Fruit fly (Drosophila melanogaster) whole organism, adult: ENCODE measurements around the gene Grasp65.

Experiments
- CG11617 ChIP-seq: fragments of 200-800 bp; sonication (Bioruptor generic); optimal IDR thresholded peaks from 2 replicates; lab custom pipeline; 2017; ENCODE audit warnings: mild to moderate bottlenecking, missing biosample characterization, missing genetic modification reagents, missing genetic modification characterization
- CG12768 ChIP-seq: fragments of 200-800 bp; sonication (Bioruptor generic); optimal IDR thresholded peaks from 2 replicates; lab custom pipeline; 2017; ENCODE audit warnings: missing biosample characterization, missing genetic modification characterization, mild to moderate bottlenecking, moderate library complexity, missing genetic modification reagents
- CG14711 ChIP-seq: fragments of 200-800 bp; sonication (Bioruptor generic); optimal IDR thresholded peaks from 2 replicates; lab custom pipeline; 2018; ENCODE audit warnings: missing biosample characterization, mild to moderate bottlenecking, missing genetic modification characterization, moderate library complexity
- CG1620 ChIP-seq: fragments of 200-800 bp; sonication (Bioruptor generic); optimal IDR thresholded peaks from 2 replicates; lab custom pipeline; 2016; ENCODE audit warnings: missing biosample characterization, missing genetic modification characterization
- CG33017 ChIP-seq: fragments of 200-800 bp; sonication (Bioruptor generic); optimal IDR thresholded peaks from 2 replicates; lab custom pipeline; 2018; ENCODE audit warnings: missing biosample characterization, mild to moderate bottlenecking, missing genetic modification characterization, moderate library complexity
- CG5204 ChIP-seq: fragments of 200-800 bp; sonication (Bioruptor generic); optimal IDR thresholded peaks from 2 replicates; lab custom pipeline; 2016; ENCODE audit warnings: missing biosample characterization, missing genetic modification characterization
- CG7045 ChIP-seq: fragments of 200-800 bp; sonication (Bioruptor generic); optimal IDR thresholded peaks from 2 replicates; lab custom pipeline; 2017; ENCODE audit warnings: missing biosample characterization, mild to moderate bottlenecking, missing genetic modification characterization
- CG7101 ChIP-seq: fragments of 200-800 bp; sonication (Bioruptor generic); optimal IDR thresholded peaks from 2 replicates; lab custom pipeline; 2018; ENCODE audit warnings: missing biosample characterization, mild to moderate bottlenecking, missing genetic modification characterization, moderate library complexity
- Clk ChIP-seq: fragments of 200-800 bp; sonication (Bioruptor generic); optimal IDR thresholded peaks from 2 replicates; lab custom pipeline; 2017; ENCODE audit warnings: missing biosample characterization, missing genetic modification characterization
- Crg-1 ChIP-seq: fragments of 200-800 bp; sonication (Bioruptor generic); optimal IDR thresholded peaks from 2 replicates; lab custom pipeline; 2016; ENCODE audit warnings: missing biosample characterization, missing genetic modification characterization
- Hr96 ChIP-seq: fragments of 200-800 bp; sonication (Bioruptor generic); optimal IDR thresholded peaks from 2 replicates; lab custom pipeline; 2016; ENCODE audit warnings: missing biosample characterization, missing genetic modification characterization
- Mnt ChIP-seq: fragments of 200-800 bp; sonication (Bioruptor generic); optimal IDR thresholded peaks from 2 replicates; lab custom pipeline; 2016; ENCODE audit warnings: missing biosample characterization, mild to moderate bottlenecking, missing genetic modification characterization
- bab1 ChIP-seq: fragments of 200-800 bp; sonication (Bioruptor generic); optimal IDR thresholded peaks from 3 replicates; lab custom pipeline; 2019; ENCODE audit warnings: missing biosample characterization, mild to moderate bottlenecking, missing genetic modification characterization, moderate library complexity
- cic ChIP-seq: fragments of 200-800 bp; sonication (Bioruptor generic); optimal IDR thresholded peaks from 2 replicates; lab custom pipeline; 2017; ENCODE audit warnings: missing biosample characterization, mild to moderate bottlenecking, missing genetic modification characterization, moderate library complexity
- cnc ChIP-seq, 2 experiments: fragments of >200 bp; optimal IDR thresholded peaks; 2 replicates each; lab custom pipeline; 2017
- kay ChIP-seq: fragments of 200-800 bp; sonication (Bioruptor generic); peaks from one replicate; lab custom pipeline; 2016; ENCODE audit warnings: missing biosample characterization, missing genetic modification characterization, borderline replicate concordance
- ovo ChIP-seq: fragments of 200-800 bp; sonication (Bioruptor generic); optimal IDR thresholded peaks from 2 replicates; lab custom pipeline; 2016; ENCODE audit warnings: missing biosample characterization, missing genetic modification characterization
- pad ChIP-seq: fragments of 200-800 bp; sonication (Bioruptor generic); optimal IDR thresholded peaks from 3 replicates; lab custom pipeline; 2017; ENCODE audit warnings: missing biosample characterization, missing genetic modification characterization, mild to moderate bottlenecking, moderate library complexity, missing genetic modification reagents
- tj ChIP-seq: fragments of 200-800 bp; sonication (Bioruptor generic); optimal IDR thresholded peaks from 3 replicates; lab custom pipeline; 2017; ENCODE audit warnings: missing biosample characterization, mild to moderate bottlenecking, missing genetic modification characterization, moderate library complexity
- toe ChIP-seq: fragments of 200-800 bp; sonication (Bioruptor generic); optimal IDR thresholded peaks from 2 replicates; lab custom pipeline; 2016; ENCODE audit warnings: missing biosample characterization, missing genetic modification characterization

Grasp65 gene

DNA sequence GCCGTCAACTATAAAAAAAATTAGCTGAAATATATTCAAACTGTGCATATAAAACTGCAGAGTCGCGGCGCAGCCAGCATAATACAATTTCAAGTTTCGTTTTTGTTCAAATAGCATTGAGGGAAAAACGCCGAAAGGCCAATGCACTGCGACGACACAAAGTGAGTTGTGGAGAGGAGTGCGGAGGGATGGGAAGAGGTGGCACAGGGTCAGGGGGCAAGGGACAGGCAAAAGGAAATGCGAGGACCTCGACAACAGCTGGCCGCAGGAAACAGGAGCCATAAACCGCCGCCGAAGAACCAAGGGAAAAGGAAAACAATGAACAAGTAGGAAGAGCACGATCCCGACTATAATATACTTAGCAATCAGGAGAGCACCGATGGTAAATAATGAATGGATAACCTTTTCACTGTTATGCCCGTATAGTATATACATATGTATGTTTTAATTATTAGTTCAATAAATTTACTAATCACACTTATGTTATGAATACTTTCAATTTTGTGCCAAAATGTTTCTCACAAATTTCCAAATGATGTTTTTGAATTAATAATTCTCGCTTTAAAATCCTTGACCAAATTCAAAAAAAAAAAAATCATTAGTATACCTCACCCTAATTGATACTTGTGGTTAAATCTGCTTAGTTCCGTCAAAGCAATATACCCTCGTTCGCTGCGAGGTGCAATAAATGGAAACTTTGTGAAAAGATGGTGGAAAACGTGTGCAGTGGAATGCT is 26.0 kb upstream of the Grasp65 start:
- no peak for TF ChIP-seq CG14711
- no peak for TF ChIP-seq CG5204
- TF ChIP-seq CG7101 (tag; lab: Kevin White, UChicago), result no peak
- no peak for TF ChIP-seq bab1 (GFP tag; lab: Kevin White, UChicago)
- TF ChIP-seq ovo (GFP tag; lab: Kevin White, UChicago), result no peak
- no peak for TF ChIP-seq toe
- no peak for TF ChIP-seq Hr96 (GFP tag; lab: Kevin White, UChicago)
- no peak for TF ChIP-seq Clk (GFP tag; lab: Kevin White, UChicago)

DNA sequence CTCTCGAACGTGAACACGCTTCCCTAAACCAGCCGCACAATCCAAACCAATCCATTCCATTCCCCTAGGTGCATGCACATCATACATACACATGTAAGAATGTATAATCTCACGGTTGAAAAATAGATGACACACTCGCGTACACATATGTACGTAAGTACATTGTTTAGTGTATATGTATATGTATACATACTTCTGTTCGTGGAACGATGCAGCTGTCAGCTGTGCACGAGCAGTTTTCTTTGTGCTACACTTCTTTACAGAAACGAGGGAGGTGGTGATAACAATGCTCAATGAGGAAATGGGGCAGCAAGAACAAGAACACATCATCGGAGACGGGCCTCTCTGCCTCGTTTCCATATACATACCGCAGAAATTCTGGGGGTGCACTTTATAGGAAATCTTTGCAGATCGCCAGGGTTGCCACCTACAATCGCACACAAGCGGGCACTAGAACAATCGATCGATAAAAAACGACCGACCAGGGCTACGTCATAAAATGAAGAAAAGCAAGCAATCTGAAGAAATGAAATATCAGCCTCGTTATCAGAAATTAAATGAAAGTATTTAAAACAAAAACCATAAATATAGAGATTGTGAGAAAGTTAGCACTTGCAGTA is 25.3 kb upstream of the Grasp65 start:
- peak; percentile 87 for TF ChIP-seq CG14711
- TF ChIP-seq Hr96 (GFP tag; lab: Kevin White, UChicago), result no peak
- peak; percentile 1 for TF ChIP-seq tj (GFP tag; lab: Kevin White, UChicago)
- peak; percentile 55 for TF ChIP-seq Mnt
- no peak for TF ChIP-seq CG33017 (tag; lab: Kevin White, UChicago)
- peak; percentile 47 for TF ChIP-seq CG12768
- TF ChIP-seq Crg-1 (GFP tag; lab: Kevin White, UChicago), result no peak
- TF ChIP-seq CG11617, result peak; percentile 14
- TF ChIP-seq cic (GFP tag; lab: Kevin White, UChicago), result peak; percentile 73
- peak; percentile 95 for TF ChIP-seq kay (GFP tag; lab: Kevin White, UChicago)
- peak; percentile 5 for TF ChIP-seq pad (GFP tag; lab: Kevin White, UChicago)

DNA sequence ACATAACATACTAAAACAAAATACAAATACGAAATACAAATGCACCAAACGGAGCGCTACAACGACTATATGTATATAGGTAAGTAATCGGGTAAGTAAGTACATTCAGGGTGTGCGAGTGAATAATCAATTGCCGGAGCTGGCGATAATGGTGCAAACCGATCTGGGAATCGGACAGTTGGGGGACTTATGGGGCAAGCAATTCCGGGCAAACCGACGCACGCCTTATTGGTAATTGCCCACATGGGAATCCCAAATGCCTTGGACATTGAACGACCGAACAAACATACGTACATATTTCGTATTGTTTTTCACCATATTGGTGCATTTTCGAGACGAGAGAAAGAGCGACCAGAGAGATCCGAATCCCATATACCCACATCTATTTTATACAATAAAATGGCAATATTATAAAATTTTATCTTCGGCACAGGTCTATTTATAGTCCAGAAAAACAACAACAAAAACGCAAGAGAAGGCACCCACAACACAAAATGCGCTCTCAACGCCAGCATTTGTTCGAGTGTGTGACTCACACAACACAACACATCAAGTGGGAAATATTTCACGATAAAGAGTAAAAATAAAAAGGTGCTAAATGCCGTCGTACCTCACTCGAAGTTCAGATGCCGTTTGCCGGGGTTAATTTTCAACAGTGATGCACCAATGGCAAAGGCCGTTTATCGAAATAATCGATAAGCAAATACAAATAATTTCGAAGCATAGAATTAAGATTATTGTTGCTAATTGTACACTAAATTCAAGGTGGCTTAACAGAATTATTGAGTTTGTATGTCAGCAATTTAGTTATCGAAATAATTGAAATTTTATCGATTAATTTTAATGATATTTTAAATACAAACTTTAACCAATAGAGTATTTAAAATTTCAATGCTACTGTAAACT is 24.3 kb upstream of the Grasp65 start:
- TF ChIP-seq CG14711 (no peak), Mnt (no peak), CG7045 (GFP tag; lab: Kevin White, UChicago) (no peak), tj (GFP tag; lab: Kevin White, UChicago) (no peak), Hr96 (GFP tag; lab: Kevin White, UChicago) (no peak), pad (GFP tag; lab: Kevin White, UChicago) (no peak), toe (no peak), CG1620 (GFP tag; lab: Kevin White, UChicago) (no peak), CG33017 (tag; lab: Kevin White, UChicago) (no peak), CG5204 (no peak), kay (GFP tag; lab: Kevin White, UChicago) (peak; percentile 99), Crg-1 (GFP tag; lab: Kevin White, UChicago) (no peak), CG11617 (peak; percentile 21), Clk (GFP tag; lab: Kevin White, UChicago) (no peak), cic (GFP tag; lab: Kevin White, UChicago) (peak; percentile 56), CG12768 (peak; percentile 35), ovo (GFP tag; lab: Kevin White, UChicago) (no peak)

DNA sequence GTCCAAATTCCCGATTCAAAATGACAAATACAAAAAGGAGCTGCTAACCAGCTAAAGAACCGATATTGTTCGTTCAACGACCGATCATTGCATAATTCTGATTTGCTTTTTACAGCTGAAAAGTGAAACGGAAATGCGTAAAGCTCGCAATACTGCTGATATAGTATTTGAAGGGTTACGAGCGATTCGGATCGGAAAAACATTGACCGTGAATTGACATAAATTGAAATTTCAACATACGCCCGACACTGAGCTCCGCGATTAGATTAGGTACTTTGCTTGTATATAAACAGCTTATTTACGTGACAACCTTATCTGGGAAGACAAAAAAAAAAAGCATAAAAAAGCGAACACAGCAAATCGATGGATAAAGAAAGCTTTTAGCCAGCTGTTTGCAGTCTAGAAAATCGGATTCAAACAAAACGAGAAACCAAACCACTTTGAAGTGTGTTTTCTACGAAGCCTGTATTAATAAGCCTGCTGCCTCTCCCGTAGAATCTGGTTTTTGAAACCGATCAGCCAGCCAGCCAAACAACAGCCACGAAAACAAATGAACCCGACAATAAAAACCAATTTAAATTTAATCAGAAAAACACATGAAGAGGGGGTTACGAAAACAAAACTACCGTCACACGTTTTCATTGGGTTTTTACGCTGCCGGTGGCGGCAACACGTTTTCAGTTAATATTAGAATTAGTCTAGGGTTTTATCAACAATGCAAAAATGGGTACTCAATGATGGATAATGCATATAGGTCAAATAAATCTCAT is 23.1 kb upstream of the Grasp65 start:
- TF ChIP-seq CG5204, result no peak
- no peak for TF ChIP-seq CG33017 (tag; lab: Kevin White, UChicago)
- peak; percentile 15 for TF ChIP-seq tj (GFP tag; lab: Kevin White, UChicago)
- TF ChIP-seq CG1620 (GFP tag; lab: Kevin White, UChicago), result no peak
- TF ChIP-seq cic (GFP tag; lab: Kevin White, UChicago), result peak; percentile 58
- peak; percentile 26 for TF ChIP-seq kay (GFP tag; lab: Kevin White, UChicago)
- TF ChIP-seq Hr96 (GFP tag; lab: Kevin White, UChicago), result no peak
- TF ChIP-seq cnc (optimal IDR thresholded peaks at IDR 0.05; lab: Kevin White, UChicago), result peak in 1 of 2 experiments; percentile 59
- peak; percentile 38 for TF ChIP-seq CG12768

DNA sequence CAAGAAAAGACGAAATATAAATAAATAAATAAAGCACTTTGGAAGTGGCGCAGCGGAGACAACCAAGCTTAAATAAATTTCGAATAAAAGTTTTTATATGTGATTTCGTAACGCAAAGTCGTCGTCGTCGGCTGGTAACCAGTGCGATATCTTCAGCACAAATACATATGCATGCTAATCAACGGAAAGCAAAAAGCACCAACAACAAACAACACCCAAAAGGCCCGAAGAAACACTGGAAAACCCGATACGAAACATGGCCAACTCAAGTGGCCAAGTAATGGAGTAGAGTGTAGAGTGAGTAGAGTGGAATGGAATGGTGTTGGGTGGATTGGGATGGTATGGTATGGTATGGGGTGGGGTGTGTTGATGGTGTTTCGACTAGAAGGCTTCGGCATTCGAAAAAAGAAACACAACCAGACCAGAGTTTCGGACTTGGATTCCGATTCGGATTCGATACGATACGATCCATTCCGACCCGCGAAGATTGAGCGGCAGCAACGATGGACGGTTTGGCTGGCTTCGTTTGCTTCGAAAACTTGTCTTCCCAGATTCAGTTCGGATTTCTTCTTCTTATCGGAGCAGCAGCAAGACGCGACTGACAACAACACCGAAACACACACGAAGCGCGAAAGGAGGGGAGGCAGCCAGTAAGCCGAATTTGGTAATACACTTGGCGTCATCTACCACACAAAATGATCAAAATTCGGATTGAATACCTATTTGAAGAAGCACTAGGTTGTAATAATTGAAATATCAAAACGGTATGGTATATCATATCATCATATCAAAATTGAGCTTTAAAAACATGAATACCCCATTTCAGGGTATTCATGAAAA is 22.0 kb upstream of the Grasp65 start:
- TF ChIP-seq CG14711, result no peak
- no peak for TF ChIP-seq ovo (GFP tag; lab: Kevin White, UChicago)
- peak; percentile 56 for TF ChIP-seq CG7101 (tag; lab: Kevin White, UChicago)
- TF ChIP-seq pad (GFP tag; lab: Kevin White, UChicago), result no peak
- no peak for TF ChIP-seq Hr96 (GFP tag; lab: Kevin White, UChicago)
- TF ChIP-seq CG1620 (GFP tag; lab: Kevin White, UChicago), result no peak
- peak; percentile 4 for TF ChIP-seq CG12768
- no peak for TF ChIP-seq Crg-1 (GFP tag; lab: Kevin White, UChicago)
- TF ChIP-seq CG7045 (GFP tag; lab: Kevin White, UChicago), result peak; percentile 11
- no peak for TF ChIP-seq tj (GFP tag; lab: Kevin White, UChicago)
- TF ChIP-seq Clk (GFP tag; lab: Kevin White, UChicago), result no peak
- TF ChIP-seq cnc (optimal IDR thresholded peaks at IDR 0.05; lab: Kevin White, UChicago), result no peak
- TF ChIP-seq bab1 (GFP tag; lab: Kevin White, UChicago), result peak; percentile 54
- no peak for TF ChIP-seq kay (GFP tag; lab: Kevin White, UChicago)
- TF ChIP-seq CG33017 (tag; lab: Kevin White, UChicago), result peak; percentile 40
- TF ChIP-seq toe, result no peak
